Worm (Caenorhabditis elegans): ENCODE data around the gene noca-2.

Gene noca-2

ce11 chrX:11645517-11645916, 21.4 kb upstream of the noca-2 start (continued):
- TF ChIP-seq unc-62 (GFP tag; optimal IDR thresholded peaks at IDR 0.05): no peak
- peak; percentile 5 for TF ChIP-seq lin-14 (GFP tag; optimal IDR thresholded peaks at IDR 0.05)
- peak; percentile 58 for TF ChIP-seq nhr-90 (tag; optimal IDR thresholded peaks at IDR 0.05; ENCODE audit: poor library complexity)
- no peak for TF ChIP-seq nhr-12 (tag; optimal IDR thresholded peaks at IDR 0.05)
- no peak for TF ChIP-seq ama-1 (optimal IDR thresholded peaks at IDR 0.05)
- TF ChIP-seq isw-1 (GFP tag; IDR thresholded peaks at IDR 0.05): no peak
- TF ChIP-seq dsc-1 (tag; optimal IDR thresholded peaks at IDR 0.05): no peak
- TF ChIP-seq sup-37 (GFP tag; optimal IDR thresholded peaks at IDR 0.05): no peak
- no peak for TF ChIP-seq lir-3 (tag; optimal IDR thresholded peaks at IDR 0.05; ENCODE audit: poor library complexity)
- TF ChIP-seq ceh-82 (tag; optimal IDR thresholded peaks at IDR 0.05): no peak
- TF ChIP-seq ets-5 (GFP tag; IDR thresholded peaks at IDR 0.05): no peak
- no peak for TF ChIP-seq grh-1 (GFP tag; IDR thresholded peaks at IDR 0.05)
- peak; percentile 62 for TF ChIP-seq nhr-71 (tag; optimal IDR thresholded peaks at IDR 0.05)
- no peak for TF ChIP-seq hpl-2 (GFP tag; optimal IDR thresholded peaks at IDR 0.05)
- no peak for TF ChIP-seq dpl-1 (GFP tag; optimal IDR thresholded peaks at IDR 0.05)
- no peak for TF ChIP-seq hlh-17 (GFP tag; optimal IDR thresholded peaks at IDR 0.05; ENCODE audit: borderline replicate concordance)
- TF ChIP-seq ceh-88 (GFP tag; IDR thresholded peaks at IDR 0.05): no peak
- TF ChIP-seq xbp-1 (tag; optimal IDR thresholded peaks at IDR 0.05): no peak
- no peak for TF ChIP-seq efl-1 (optimal IDR thresholded peaks at IDR 0.05)
- TF ChIP-seq efl-1 (GFP tag; optimal IDR thresholded peaks at IDR 0.05 in 1 of 2): no peak
- no peak for TF ChIP-seq aly-2 (tag; optimal IDR thresholded peaks at IDR 0.05)
- TF ChIP-seq unc-86 (tag; optimal IDR thresholded peaks at IDR 0.05): no peak
- no peak for TF ChIP-seq sptf-1 (tag; optimal IDR thresholded peaks at IDR 0.05)
- TF ChIP-seq ceh-8 (GFP tag; optimal IDR thresholded peaks at IDR 0.05): no peak
- TF ChIP-seq ztf-4 (tag; optimal IDR thresholded peaks at IDR 0.05): no peak
- no peak for TF ChIP-seq Y116A8C.19 (tag; optimal IDR thresholded peaks at IDR 0.05; ENCODE audit: borderline replicate concordance)
- no peak for TF ChIP-seq fos-1 (tag; optimal IDR thresholded peaks at IDR 0.05)
- TF ChIP-seq mep-1 (tag; optimal IDR thresholded peaks at IDR 0.05): peak; percentile 36
- TF ChIP-seq alr-1 (tag; optimal IDR thresholded peaks at IDR 0.05; ENCODE audit: borderline replicate concordance): no peak
- no peak for TF ChIP-seq ces-1 (GFP tag; optimal IDR thresholded peaks at IDR 0.05)
- TF ChIP-seq swsn-7 (tag; optimal IDR thresholded peaks at IDR 0.05): peak; percentile 21
- TF ChIP-seq elt-2 (tag; optimal IDR thresholded peaks at IDR 0.05): peak; percentile 27
- no peak for TF ChIP-seq unc-98 (GFP tag; IDR thresholded peaks at IDR 0.05)
- peak; percentile 25 for TF ChIP-seq tbx-2 (tag; optimal IDR thresholded peaks at IDR 0.05)
- no peak for TF ChIP-seq ceh-90 (tag; optimal IDR thresholded peaks at IDR 0.05)
- TF ChIP-seq fkh-4 (tag; optimal IDR thresholded peaks at IDR 0.05; ENCODE audit: borderline replicate concordance): no peak
- no peak for TF ChIP-seq lin-35 (GFP tag; optimal IDR thresholded peaks at IDR 0.05)
- TF ChIP-seq aha-1 (tag; optimal IDR thresholded peaks at IDR 0.05): no peak

DNA sequence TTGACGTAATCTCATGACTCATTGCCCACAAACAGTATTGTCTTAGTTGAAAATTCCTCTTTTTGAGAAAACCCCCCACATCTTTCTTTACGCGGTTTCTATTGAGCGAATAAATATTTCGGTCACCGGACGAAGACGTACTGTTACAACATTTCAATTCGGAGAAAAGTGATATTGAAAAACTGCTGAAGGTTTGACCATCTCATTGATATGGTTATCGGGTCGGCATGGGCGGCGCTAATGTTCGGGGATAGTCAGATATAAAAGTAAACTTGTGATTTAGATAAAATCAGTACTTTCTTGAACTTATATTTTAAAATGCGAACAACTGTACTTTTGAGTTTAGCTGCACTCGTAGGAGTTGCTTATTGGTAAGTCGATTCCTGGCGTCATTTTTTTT, 19.8 kb upstream of the noca-2 start, which contains the start of gene T04F8.8:
T04F8.8 (plus strand) TSS at position 301 of the 400 bp plus-strand sequence.
- TF ChIP-seq snu-23 (GFP tag; optimal IDR thresholded peaks at IDR 0.05) (no peak), mdl-1 (tag; optimal IDR thresholded peaks at IDR 0.05) (no peak), lin-15B (tag; optimal IDR thresholded peaks at IDR 0.05) (no peak), xbp-1 (tag; optimal IDR thresholded peaks at IDR 0.05) (no peak), ztf-4 (tag; optimal IDR thresholded peaks at IDR 0.05) (no peak), nhr-71 (tag; optimal IDR thresholded peaks at IDR 0.05) (peak; percentile 10), ceh-8 (GFP tag; optimal IDR thresholded peaks at IDR 0.05) (no peak), F16B12.6 (tag; optimal IDR thresholded peaks at IDR 0.05) (no peak), lin-14 (GFP tag; optimal IDR thresholded peaks at IDR 0.05) (peak; percentile 22), aly-2 (tag; optimal IDR thresholded peaks at IDR 0.05) (no peak), blmp-1 (tag; optimal IDR thresholded peaks at IDR 0.05) (peak; percentile 47), jun-1 (tag; optimal IDR thresholded peaks at IDR 0.05) (no peak), ama-1 (optimal IDR thresholded peaks at IDR 0.05) (no peak), fkh-10 (GFP tag; optimal IDR thresholded peaks at IDR 0.05) (no peak), Y116A8C.19 (tag; optimal IDR thresholded peaks at IDR 0.05; ENCODE audit: borderline replicate concordance) (no peak), lir-3 (tag; optimal IDR thresholded peaks at IDR 0.05; ENCODE audit: poor library complexity) (no peak), elt-3 (tag; optimal IDR thresholded peaks at IDR 0.05) (peak in 1 of 6 experiments; percentile 16)
